Worm (Caenorhabditis elegans) whole organism, young adult: ENCODE results near the gene lurp-1.

Source experiments
- B0019.2 ChIP-seq: fragments of 200-800 bp; sonication (Bioruptor generic); conservative IDR thresholded peaks from 2 replicates; pipeline ENCODE4 v1.3.6; 2022; ENCODE audit warnings: missing genetic modification reagents, missing genetic modification characterization, missing compliant biosample characterization
- B0035.1 ChIP-seq: sonication (generic microtip); optimal IDR thresholded peaks from 2 replicates; lab custom pipeline; 2016; ENCODE audit warnings: missing genetic modification characterization, mild to moderate bottlenecking, missing compliant biosample characterization, missing genotype, missing genetic modification reagents
- B0336.3 ChIP-seq: fragments of 200-800 bp; sonication (Bioruptor generic); IDR thresholded peaks from 2 replicates; pipeline ENCODE4 v1.3.6; 2022; ENCODE audit warnings: missing genetic modification characterization, missing compliant biosample characterization
- D2030.7 ChIP-seq: fragments of 200-800 bp; sonication (Bioruptor generic); IDR thresholded peaks from 2 replicates; pipeline ENCODE4 v1.3.6; 2022; ENCODE audit warnings: missing genetic modification reagents, missing genetic modification characterization, missing compliant biosample characterization
- F23B12.7 ChIP-seq: sonication (generic microtip); optimal IDR thresholded peaks from 2 replicates; lab custom pipeline; 2017; ENCODE audit warnings: missing genetic modification characterization, mild to moderate bottlenecking, missing compliant biosample characterization, antibody characterized with exemption, moderate library complexity; ENCODE audit not compliant: insufficient read depth
- F57A8.1 ChIP-seq: fragments of 200-800 bp; sonication (Bioruptor generic); optimal IDR thresholded peaks from 2 replicates; lab custom pipeline; 2018; ENCODE audit warnings: mild to moderate bottlenecking, missing genetic modification characterization, moderate library complexity, missing compliant biosample characterization
- K11D2.4 ChIP-seq: fragments of 200-800 bp; sonication (Bioruptor generic); IDR thresholded peaks from 2 replicates; pipeline ENCODE4 v1.3.6; 2022; ENCODE audit warnings: missing genetic modification reagents, missing genetic modification characterization, missing compliant biosample characterization
- K12H6.12 ChIP-seq: fragments of 200-800 bp; sonication (Bioruptor generic); optimal IDR thresholded peaks from 2 replicates; lab custom pipeline; 2018; ENCODE audit warnings: mild to moderate bottlenecking, missing genetic modification characterization, missing compliant biosample characterization
- Y53F4B.3 ChIP-seq: fragments of 200-800 bp; sonication (Bioruptor generic); IDR thresholded peaks from 2 replicates; pipeline ENCODE4 v1.3.6; 2022; ENCODE audit warnings: missing genetic modification reagents, missing genetic modification characterization, missing compliant biosample characterization
- Y56A3A.18 ChIP-seq: fragments of 200-800 bp; sonication (Bioruptor generic); IDR thresholded peaks from 2 replicates; pipeline ENCODE4 v1.3.6; 2022; ENCODE audit warnings: missing genetic modification reagents, missing genetic modification characterization, missing compliant biosample characterization
- ZK185.1 ChIP-seq: sonication (generic microtip); optimal IDR thresholded peaks from 2 replicates; lab custom pipeline; 2016; ENCODE audit warnings: mild to moderate bottlenecking, missing genetic modification characterization, missing compliant biosample characterization; ENCODE audit not compliant: poor library complexity, severe bottlenecking
- aptf-3 ChIP-seq: fragments of 200-800 bp; sonication (Bioruptor generic); IDR thresholded peaks from 2 replicates; pipeline ENCODE4 v1.3.6; 2022; ENCODE audit warnings: missing genetic modification characterization, missing compliant biosample characterization
- atf-7 ChIP-seq: sonication (generic microtip); optimal IDR thresholded peaks from 2 replicates; lab custom pipeline; 2017; ENCODE audit warnings: mild to moderate bottlenecking, missing genetic modification characterization, missing compliant biosample characterization
- attf-5 ChIP-seq: fragments of 200-800 bp; sonication (Bioruptor generic); optimal IDR thresholded peaks from 2 replicates; lab custom pipeline; 2018; ENCODE audit warnings: mild to moderate bottlenecking, missing genetic modification characterization, missing compliant biosample characterization
- bed-1 ChIP-seq: fragments of 200-800 bp; sonication (Bioruptor generic); IDR thresholded peaks from 2 replicates; pipeline ENCODE4 v1.3.6; 2022; ENCODE audit warnings: missing genetic modification reagents, missing genetic modification characterization, missing compliant biosample characterization
- bed-2 ChIP-seq: fragments of 200-800 bp; sonication (Bioruptor generic); IDR thresholded peaks from 2 replicates; pipeline ENCODE4 v1.3.6; 2022; ENCODE audit warnings: missing genetic modification reagents, missing genetic modification characterization, missing compliant biosample characterization
- ccch-3 ChIP-seq: fragments of 200-800 bp; sonication (Bioruptor generic); optimal IDR thresholded peaks from 2 replicates; lab custom pipeline; 2018; ENCODE audit warnings: mild to moderate bottlenecking, missing genetic modification characterization, missing compliant biosample characterization
- ceh-91 ChIP-seq: fragments of 200-800 bp; sonication (Bioruptor generic); IDR thresholded peaks from 2 replicates; pipeline ENCODE4 v1.3.6; 2022; ENCODE audit warnings: missing genetic modification reagents, missing genetic modification characterization, missing compliant biosample characterization
- die-1 ChIP-seq: sonication (generic microtip); optimal IDR thresholded peaks from 2 replicates; lab custom pipeline; 2016; ENCODE audit warnings: missing genotype, mild to moderate bottlenecking, missing genetic modification characterization, missing compliant biosample characterization
- dox-1 ChIP-seq: fragments of 200-800 bp; sonication (Bioruptor generic); IDR thresholded peaks from 2 replicates; pipeline ENCODE4 v1.3.6; 2022; ENCODE audit warnings: missing genetic modification reagents, missing genetic modification characterization, missing compliant biosample characterization
- dpl-1 ChIP-seq: fragments of 150-350 bp; optimal IDR thresholded peaks from 2 replicates; lab custom pipeline; 2014; ENCODE audit warnings: missing biosample characterization, missing genetic modification reagents, missing genetic modification characterization
- ekl-4 ChIP-seq: fragments of 200-800 bp; sonication (Bioruptor generic); IDR thresholded peaks from 2 replicates; pipeline ENCODE4 v1.3.6; 2022; ENCODE audit warnings: missing genetic modification reagents, missing genetic modification characterization, missing compliant biosample characterization
- fkh-3 ChIP-seq: sonication (generic microtip); optimal IDR thresholded peaks from 2 replicates; lab custom pipeline; 2016; ENCODE audit warnings: mild to moderate bottlenecking, missing genetic modification characterization, missing compliant biosample characterization
- gei-17 ChIP-seq: fragments of 200-800 bp; sonication (Bioruptor generic); optimal IDR thresholded peaks from 2 replicates; lab custom pipeline; 2018; ENCODE audit warnings: mild to moderate bottlenecking, missing genetic modification characterization, missing compliant biosample characterization
- hlh-12 ChIP-seq: sonication (generic microtip); optimal IDR thresholded peaks from 2 replicates; lab custom pipeline; 2016; ENCODE audit warnings: missing genetic modification characterization, missing compliant biosample characterization
- hlh-26 ChIP-seq: fragments of 200-800 bp; sonication (Bioruptor generic); conservative IDR thresholded peaks from 2 replicates; pipeline ENCODE4 v1.3.6; 2022; ENCODE audit warnings: missing genetic modification reagents, missing genetic modification characterization, missing compliant biosample characterization
- let-526 ChIP-seq: fragments of 200-800 bp; sonication (Bioruptor generic); IDR thresholded peaks from 2 replicates; pipeline ENCODE4 v1.3.6; 2022; ENCODE audit warnings: missing genetic modification reagents, missing genetic modification characterization, missing compliant biosample characterization
- madf-10 ChIP-seq: sonication (generic microtip); optimal IDR thresholded peaks from 2 replicates; lab custom pipeline; 2016; ENCODE audit warnings: mild to moderate bottlenecking, missing genetic modification characterization, missing compliant biosample characterization
- madf-3 ChIP-seq: fragments of 200-800 bp; sonication (Bioruptor generic); IDR thresholded peaks from 2 replicates; pipeline ENCODE4 v1.3.6; 2022; ENCODE audit warnings: missing genetic modification reagents, missing genetic modification characterization, missing compliant biosample characterization
- mel-28 ChIP-seq: sonication (generic microtip); optimal IDR thresholded peaks from 2 replicates; lab custom pipeline; 2016; ENCODE audit warnings: borderline replicate concordance, mild to moderate bottlenecking, missing genetic modification characterization, missing compliant biosample characterization
- mes-4 ChIP-seq: sonication (generic microtip); optimal IDR thresholded peaks from 2 replicates; lab custom pipeline; 2016; ENCODE audit warnings: missing genotype, missing genetic modification characterization, missing compliant biosample characterization
- nfyb-1 ChIP-seq: fragments of 200-800 bp; sonication (Bioruptor generic); IDR thresholded peaks from 2 replicates; pipeline ENCODE4 v1.3.6; 2022; ENCODE audit warnings: missing genetic modification reagents, missing genetic modification characterization, missing compliant biosample characterization
- nhr-120 ChIP-seq: fragments of 200-800 bp; sonication (Bioruptor generic); IDR thresholded peaks from 2 replicates; pipeline ENCODE4 v1.3.6; 2022; ENCODE audit warnings: missing genetic modification characterization, missing compliant biosample characterization
- nhr-27 ChIP-seq: fragments of 200-800 bp; sonication (Bioruptor generic); optimal IDR thresholded peaks from 2 replicates; lab custom pipeline; 2018; ENCODE audit warnings: mild to moderate bottlenecking, missing genetic modification characterization, moderate library complexity, missing compliant biosample characterization
- nhr-90 ChIP-seq: sonication (generic microtip); optimal IDR thresholded peaks from 2 replicates; lab custom pipeline; 2016; ENCODE audit warnings: missing genotype, mild to moderate bottlenecking, missing genetic modification characterization, missing compliant biosample characterization
- rec-8 ChIP-seq, 2 experiments: sonication (generic microtip); optimal IDR thresholded peaks; 2 replicates each; lab custom pipeline; 2016; ENCODE audit warnings: mild to moderate bottlenecking in 2 of 2, missing genetic modification characterization in 2 of 2, missing genetic modification reagents in 2 of 2, missing genotype in 2 of 2, missing biosample characterization in 1 of 2, missing compliant biosample characterization in 1 of 2, moderate library complexity in 1 of 2
- repo-1 ChIP-seq: sonication (generic microtip); optimal IDR thresholded peaks from 2 replicates; lab custom pipeline; 2017; ENCODE audit warnings: mild to moderate bottlenecking, missing genetic modification characterization, missing compliant biosample characterization
- sdz-38 ChIP-seq: sonication (generic microtip); optimal IDR thresholded peaks from 2 replicates; lab custom pipeline; 2016; ENCODE audit warnings: missing genotype, missing genetic modification characterization, missing compliant biosample characterization
- snpc-1.1 ChIP-seq: sonication (generic microtip); optimal IDR thresholded peaks from 2 replicates; lab custom pipeline; 2017; ENCODE audit warnings: missing genetic modification characterization, mild to moderate bottlenecking, missing compliant biosample characterization, antibody characterized with exemption, moderate library complexity, missing genotype, missing genetic modification reagents; ENCODE audit not compliant: insufficient read depth
- snpc-3.4 ChIP-seq: sonication (generic microtip); optimal IDR thresholded peaks from 2 replicates; lab custom pipeline; 2017; ENCODE audit warnings: missing genetic modification characterization, mild to moderate bottlenecking, missing compliant biosample characterization, antibody characterized with exemption, moderate library complexity, missing genotype, missing genetic modification reagents
- somi-1 ChIP-seq: fragments of 200-800 bp; sonication (Bioruptor generic); optimal IDR thresholded peaks from 2 replicates; lab custom pipeline; 2018; ENCODE audit warnings: mild to moderate bottlenecking, missing genetic modification characterization, missing compliant biosample characterization
- tbx-9 ChIP-seq: sonication (generic microtip); optimal IDR thresholded peaks from 2 replicates; lab custom pipeline; 2016; ENCODE audit warnings: borderline replicate concordance, missing genetic modification characterization, inconsistent platforms, missing compliant biosample characterization
- zfh-2 ChIP-seq: fragments of 200-800 bp; sonication (Bioruptor generic); conservative IDR thresholded peaks from 2 replicates; pipeline ENCODE4 v1.3.6; 2022; ENCODE audit warnings: missing genetic modification reagents, missing genetic modification characterization, missing compliant biosample characterization
- zim-3 ChIP-seq: sonication (generic microtip); optimal IDR thresholded peaks from 2 replicates; lab custom pipeline; 2017; ENCODE audit warnings: mild to moderate bottlenecking, missing genetic modification characterization, moderate library complexity, missing compliant biosample characterization
- ztf-18 ChIP-seq: sonication (generic microtip); optimal IDR thresholded peaks from 2 replicates; lab custom pipeline; 2016; ENCODE audit warnings: missing genotype, mild to moderate bottlenecking, missing genetic modification characterization, missing compliant biosample characterization
- ztf-22 ChIP-seq: fragments of 200-800 bp; sonication (Bioruptor generic); optimal IDR thresholded peaks from 2 replicates; lab custom pipeline; 2018; ENCODE audit warnings: mild to moderate bottlenecking, missing genetic modification characterization, moderate library complexity, missing compliant biosample characterization
- ztf-28 ChIP-seq: fragments of 200-800 bp; sonication (Bioruptor generic); IDR thresholded peaks from 2 replicates; pipeline ENCODE4 v1.3.6; 2022; ENCODE audit warnings: missing genetic modification reagents, missing genetic modification characterization, missing compliant biosample characterization
- ztf-3 ChIP-seq: fragments of 200-800 bp; sonication (Bioruptor generic); optimal IDR thresholded peaks from 2 replicates; lab custom pipeline; 2018; ENCODE audit warnings: mild to moderate bottlenecking, missing genetic modification characterization, missing compliant biosample characterization

Gene lurp-1

DNA sequence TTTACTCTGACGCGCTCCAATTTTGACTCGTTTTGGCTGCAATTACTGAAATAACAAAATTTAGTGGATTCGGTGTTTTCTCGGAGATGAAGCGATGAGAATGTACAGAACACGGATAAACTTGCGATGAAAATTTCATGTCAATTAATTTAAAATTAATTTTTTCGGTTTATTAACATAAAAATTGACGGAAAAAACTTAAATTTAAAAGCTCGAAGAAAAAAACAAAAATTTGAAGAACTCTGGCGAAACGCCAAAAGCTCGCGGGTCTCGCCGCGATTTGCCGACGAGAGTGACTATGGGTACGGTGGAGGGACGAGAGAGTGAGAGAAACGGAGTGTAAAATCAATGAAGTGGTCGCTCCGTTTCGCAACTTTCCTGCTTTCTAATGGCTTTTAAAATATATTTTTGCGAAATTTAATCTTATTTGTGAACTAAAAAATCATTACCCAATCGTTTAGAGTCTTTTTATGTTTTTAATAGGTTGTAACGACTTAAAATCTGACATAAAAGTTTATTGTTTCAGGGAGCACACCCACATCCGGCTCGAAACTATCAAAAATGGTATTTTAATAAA lies 12.0 kb upstream of the lurp-1 start, which contains the start of the genes gmps-1 and cap-2 (continued):
- TF ChIP-seq sdz-38 (tag; lab: Kevin White, UChicago) (no peak), ztf-28 (GFP tag; lab: Robert Waterston, UW) (peak; percentile 82; the same call in 1 of the 2 replicates), K11D2.4 (GFP tag; lab: Robert Waterston, UW) (peak; percentile 96), let-526 (peak; percentile 92), B0336.3 (GFP tag; lab: Robert Waterston, UW) (peak; percentile 95), snpc-1.1 (tag; lab: Kevin White, UChicago) (peak; percentile 64), madf-10 (tag; lab: Kevin White, UChicago) (peak; percentile 79), ccch-3 (no peak), dpl-1 (GFP tag; lab: Kevin White, UChicago) (peak; percentile 56), zim-3 (tag; lab: Kevin White, UChicago) (no peak), K12H6.12 (peak; percentile 89), hlh-26 (GFP tag; lab: Robert Waterston, UW) (no peak), repo-1 (tag; lab: Kevin White, UChicago) (peak; percentile 95), zfh-2 (peak; percentile 91), nhr-120 (no peak), madf-3 (GFP tag; lab: Robert Waterston, UW) (peak; percentile 92), tbx-9 (tag; lab: Kevin White, UChicago) (no peak), mes-4 (tag; lab: Kevin White, UChicago) (no peak), rec-8 (tag; optimal IDR thresholded peaks at IDR 0.05; lab: Kevin White, UChicago) (peak in 1 of 2 experiments; percentile 59), ZK185.1 (tag; lab: Kevin White, UChicago) (peak; percentile 94), aptf-3 (no peak), F23B12.7 (tag; lab: Kevin White, UChicago) (peak; percentile 67), F57A8.1 (GFP tag; lab: Kevin White, UChicago) (no peak), D2030.7 (GFP tag; lab: Robert Waterston, UW) (peak; percentile 91), B0019.2 (GFP tag; lab: Robert Waterston, UW) (peak; percentile 65), B0035.1 (tag; lab: Kevin White, UChicago) (peak; percentile 54), somi-1 (GFP tag; lab: Kevin White, UChicago) (peak; percentile 42), dox-1 (GFP tag; lab: Robert Waterston, UW) (peak; percentile 97), attf-5 (peak; percentile 96), snpc-3.4 (tag; lab: Kevin White, UChicago) (peak; percentile 80), atf-7 (peak; percentile 92), ztf-22 (GFP tag; lab: Kevin White, UChicago) (no peak), mel-28 (peak; percentile 43), nfyb-1 (GFP tag; lab: Robert Waterston, UW) (peak; percentile 98), Y56A3A.18 (peak; percentile 97), bed-2 (GFP tag; lab: Robert Waterston, UW) (no peak), die-1 (tag; lab: Kevin White, UChicago) (no peak), ztf-3 (GFP tag; lab: Kevin White, UChicago) (peak; percentile 45), ztf-18 (peak; percentile 71), hlh-12 (no peak), Y53F4B.3 (GFP tag; lab: Robert Waterston, UW) (0 out of 2 replicates have a peak, but pooled peaks have one; percentile 14), nhr-27 (tag; lab: Kevin White, UChicago) (no peak), ekl-4 (GFP tag; lab: Robert Waterston, UW) (peak; percentile 96), gei-17 (GFP tag; lab: Kevin White, UChicago) (peak; percentile 87), bed-1 (GFP tag; lab: Robert Waterston, UW) (no peak), ceh-91 (GFP tag; lab: Robert Waterston, UW) (peak; percentile 82), fkh-3 (tag; lab: Kevin White, UChicago) (no peak), nhr-90 (tag; lab: Kevin White, UChicago) (peak; percentile 19)
